Worm (Caenorhabditis elegans): ENCODE results near the gene nhr-76.

The nhr-76 gene

ce11 chrIV:604817-605216 lies 22.5 kb upstream of the nhr-76 start:
- no peak for TF ChIP-seq mel-28 (tag; optimal IDR thresholded peaks at IDR 0.05; ENCODE audit: borderline replicate concordance)
- TF ChIP-seq mcd-1 (GFP tag; IDR thresholded peaks at IDR 0.05) = 0 out of 2 replicates have a peak, but pooled peaks have one; percentile 7
- TF ChIP-seq nhr-27 (tag; optimal IDR thresholded peaks at IDR 0.05) = no peak
- peak; percentile 57 for TF ChIP-seq zfh-2 (GFP tag; conservative IDR thresholded peaks at IDR 0.05)

DNA sequence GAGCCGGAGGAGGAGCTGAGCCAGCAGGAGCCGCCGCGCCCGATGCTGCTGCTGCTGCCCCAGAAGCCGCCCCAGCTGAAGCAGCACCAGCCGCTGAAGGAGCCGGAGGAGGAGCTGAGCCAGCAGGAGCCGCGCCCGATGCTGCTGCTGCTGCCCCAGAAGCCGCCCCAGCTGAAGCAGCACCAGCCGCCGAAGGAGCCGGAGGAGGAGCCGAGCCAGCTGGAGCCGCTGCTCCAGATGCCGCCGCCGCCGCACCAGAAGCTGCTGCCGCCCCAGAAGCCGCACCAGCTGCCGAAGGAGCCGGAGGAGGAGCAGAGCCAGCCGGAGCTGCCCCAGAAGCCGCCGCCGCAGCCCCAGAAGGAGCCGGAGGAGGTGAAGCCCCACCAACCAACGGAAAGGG lies 21.9 kb upstream of the nhr-76 start:
- TF ChIP-seq ZK185.1 (tag; optimal IDR thresholded peaks at IDR 0.05; ENCODE audit: poor library complexity, severe bottlenecking) = no peak
- no peak for TF ChIP-seq let-607 (tag; optimal IDR thresholded peaks at IDR 0.05)
- TF ChIP-seq lag-1 (GFP tag; IDR thresholded peaks at IDR 0.05) = no peak
- no peak for TF ChIP-seq unc-62 (GFP tag; optimal IDR thresholded peaks at IDR 0.05)
- TF ChIP-seq egrh-3 (GFP tag; IDR thresholded peaks at IDR 0.05) = peak; percentile 100
- no peak for TF ChIP-seq somi-1 (GFP tag; optimal IDR thresholded peaks at IDR 0.05)
- no peak for TF ChIP-seq mxl-1 (tag; optimal IDR thresholded peaks at IDR 0.05)
- no peak for TF ChIP-seq madf-3 (GFP tag; IDR thresholded peaks at IDR 0.05)
- TF ChIP-seq hsf-1 (GFP tag; IDR thresholded peaks at IDR 0.05) = no peak
- TF ChIP-seq zfh-2 (GFP tag; conservative IDR thresholded peaks at IDR 0.05) = peak; percentile 84
- TF ChIP-seq nhr-27 (tag; optimal IDR thresholded peaks at IDR 0.05) = no peak
- TF ChIP-seq rcor-1 (GFP tag; IDR thresholded peaks at IDR 0.05) = no peak
- 0 out of 2 replicates have a peak, but pooled peaks have one; percentile 12 for TF ChIP-seq lin-26 (GFP tag; IDR thresholded peaks at IDR 0.05)
- TF ChIP-seq lir-1 (GFP tag; conservative IDR thresholded peaks at IDR 0.05) = no peak
- peak; percentile 71; the same call in 1 of the 2 replicates for TF ChIP-seq mcd-1 (GFP tag; IDR thresholded peaks at IDR 0.05)
- no peak for TF ChIP-seq Y79H2A.3 (GFP tag; conservative IDR thresholded peaks at IDR 0.05)

ce11 chrIV:606055-606454 lies 21.3 kb upstream of the nhr-76 start, which contains the start of gene inx-18:
TSS of gene inx-18 (plus strand) at chrIV:606355.
- no peak for TF ChIP-seq Y53G8AR.9 (GFP tag; conservative IDR thresholded peaks at IDR 0.05)
- TF ChIP-seq F55B11.4 (tag; optimal IDR thresholded peaks at IDR 0.05; ENCODE audit: borderline replicate concordance, insufficient read depth) = no peak
- no peak for TF ChIP-seq madf-6 (GFP tag; IDR thresholded peaks at IDR 0.05)
- TF ChIP-seq lsl-1 (GFP tag; optimal IDR thresholded peaks at IDR 0.05) = no peak
- TF ChIP-seq athp-1 (tag; optimal IDR thresholded peaks at IDR 0.05) = no peak
- TF ChIP-seq hsf-1 (GFP tag; IDR thresholded peaks at IDR 0.05) = no peak
- no peak for TF ChIP-seq efl-1 (GFP tag; optimal IDR thresholded peaks at IDR 0.05)
- no peak for TF ChIP-seq egl-18 (GFP tag; IDR thresholded peaks at IDR 0.05)
- TF ChIP-seq F22D6.2 (tag; optimal IDR thresholded peaks at IDR 0.05) = no peak
- TF ChIP-seq dpff-1 (tag; optimal IDR thresholded peaks at IDR 0.05) = no peak
- TF ChIP-seq ama-1 (optimal IDR thresholded peaks at IDR 0.05) = no peak
- no peak for TF ChIP-seq ama-1 (GFP tag; optimal IDR thresholded peaks at IDR 0.05)

ce11 chrIV:607628-608027 lies 19.7 kb upstream of the nhr-76 start:
- TF ChIP-seq nhr-27 (tag; optimal IDR thresholded peaks at IDR 0.05) (no peak), nhr-80 (tag; optimal IDR thresholded peaks at IDR 0.05) (no peak), tlf-1 (GFP tag; optimal IDR thresholded peaks at IDR 0.05) (no peak), attf-6 (GFP tag; IDR thresholded peaks at IDR 0.05) (no peak), ztf-22 (GFP tag; optimal IDR thresholded peaks at IDR 0.05) (no peak), F33H1.4 (GFP tag; IDR thresholded peaks at IDR 0.05) (no peak), ets-4 (GFP tag; optimal IDR thresholded peaks at IDR 0.05) (no peak), bed-2 (GFP tag; IDR thresholded peaks at IDR 0.05) (no peak), F57A8.1 (GFP tag; optimal IDR thresholded peaks at IDR 0.05) (no peak), B0035.1 (tag; optimal IDR thresholded peaks at IDR 0.05) (no peak), ztf-6 (GFP tag; IDR thresholded peaks at IDR 0.05) (no peak), tbp1 (GFP tag; optimal IDR thresholded peaks at IDR 0.05) (no peak), ceh-58 (GFP tag; IDR thresholded peaks at IDR 0.05) (no peak)
